Worm (Caenorhabditis elegans): ENCODE results near the gene F01D5.7.
A peak's percentile ranks its signal among the peaks of the same experiment; 100 is the strongest.

F01D5.7 gene

DNA sequence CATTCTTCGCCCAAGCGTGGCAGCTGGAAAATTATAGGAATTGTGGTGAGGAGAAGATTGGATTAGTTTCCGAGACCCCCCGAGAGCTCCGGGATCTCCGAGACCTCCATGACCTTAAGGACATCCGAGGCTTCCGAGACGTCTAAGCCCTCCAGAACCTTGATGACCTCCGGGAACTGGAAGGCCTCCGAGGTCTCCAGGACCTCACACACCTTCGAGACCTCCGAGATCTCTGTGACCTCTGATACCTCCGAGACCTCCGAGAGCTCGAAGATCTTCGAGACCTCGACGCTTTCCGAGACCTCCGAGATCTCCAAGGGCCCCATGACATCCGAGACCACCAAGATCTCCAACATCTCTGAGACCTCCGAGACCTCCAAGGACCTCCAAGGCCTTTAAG, 26.2 kb upstream of the F01D5.7 start:
- TF ChIP-seq chd-7 (tag; optimal IDR thresholded peaks at IDR 0.05) (no peak), ceh-40 (GFP tag; IDR thresholded peaks at IDR 0.05) (no peak), C06A6.2 (GFP tag; conservative IDR thresholded peaks at IDR 0.05) (no peak), F10E7.11 (tag; optimal IDR thresholded peaks at IDR 0.05) (no peak), nhr-179 (tag; optimal IDR thresholded peaks at IDR 0.05) (no peak), zfh-2 (GFP tag; conservative IDR thresholded peaks at IDR 0.05) (peak; percentile 72; the same call in 1 of the 2 replicates), snpc-3.4 (tag; optimal IDR thresholded peaks at IDR 0.05) (no peak), egrh-3 (GFP tag; IDR thresholded peaks at IDR 0.05) (peak; percentile 79), ztf-18 (tag; optimal IDR thresholded peaks at IDR 0.05) (no peak), lin-40 (tag; optimal IDR thresholded peaks at IDR 0.05) (no peak), ztf-25 (GFP tag; IDR thresholded peaks at IDR 0.05) (no peak)

DNA sequence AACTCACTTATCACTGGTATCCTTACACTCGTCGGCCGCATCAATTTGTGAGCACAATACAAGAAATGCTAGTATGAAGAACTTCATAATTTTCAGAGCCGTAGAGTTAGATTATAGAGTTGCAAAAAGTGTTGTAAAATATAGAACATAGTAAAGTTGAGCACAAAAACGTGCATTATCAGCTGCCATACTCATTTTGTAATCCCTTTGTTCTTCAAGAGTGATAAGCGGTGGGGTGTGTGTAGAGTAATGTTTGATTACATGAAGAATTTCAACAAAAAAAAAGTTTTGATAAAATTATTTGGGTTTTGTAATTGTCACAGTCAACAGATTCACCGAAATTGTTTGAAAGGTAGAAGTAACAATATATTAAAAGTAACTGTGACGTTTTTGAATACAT, 25.5 kb upstream of the F01D5.7 start, which contains the start of the genes Y39G8B.13 and Y39G8B.10:
TSS of gene Y39G8B.13 (minus strand) at position 125 of the 400 bp plus-strand sequence.
TSS of gene Y39G8B.10 (minus strand) at position 193 of the 400 bp plus-strand sequence.
- no peak for TF ChIP-seq nhr-179 (tag; optimal IDR thresholded peaks at IDR 0.05)
- no peak for TF ChIP-seq ztf-22 (GFP tag; optimal IDR thresholded peaks at IDR 0.05)
- no peak for TF ChIP-seq ztf-18 (tag; optimal IDR thresholded peaks at IDR 0.05)
- no peak for TF ChIP-seq attf-6 (GFP tag; IDR thresholded peaks at IDR 0.05)

DNA sequence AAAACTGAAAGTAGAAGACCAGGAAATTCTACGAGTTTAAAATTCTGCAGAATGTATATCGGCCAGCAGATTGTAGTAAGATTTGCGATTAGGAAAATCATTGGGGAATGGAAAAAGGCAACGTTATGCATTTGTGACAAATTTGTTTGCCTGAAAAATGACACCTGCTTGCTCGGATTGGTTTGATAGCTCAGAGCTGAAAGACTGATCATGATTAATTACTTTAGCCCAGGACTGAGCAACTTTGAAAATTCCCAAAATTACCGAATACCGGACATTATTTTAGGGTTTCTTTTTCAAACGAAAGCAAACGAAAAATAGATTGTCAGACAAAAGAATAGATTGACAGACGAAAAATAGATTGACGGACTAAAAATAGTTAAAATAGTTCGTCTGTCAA, 23.9 kb upstream of the F01D5.7 start, which contains the start of gene sre-47:
TSS of gene sre-47 (minus strand) at position 101 of the 400 bp plus-strand sequence.
- TF ChIP-seq mes-4 (tag; optimal IDR thresholded peaks at IDR 0.05) (no peak), madf-6 (GFP tag; IDR thresholded peaks at IDR 0.05) (no peak), rcor-1 (GFP tag; IDR thresholded peaks at IDR 0.05) (no peak), B0035.1 (tag; optimal IDR thresholded peaks at IDR 0.05) (no peak), nfyb-1 (GFP tag; IDR thresholded peaks at IDR 0.05) (no peak), attf-3 (GFP tag; conservative IDR thresholded peaks at IDR 0.05) (no peak)

DNA sequence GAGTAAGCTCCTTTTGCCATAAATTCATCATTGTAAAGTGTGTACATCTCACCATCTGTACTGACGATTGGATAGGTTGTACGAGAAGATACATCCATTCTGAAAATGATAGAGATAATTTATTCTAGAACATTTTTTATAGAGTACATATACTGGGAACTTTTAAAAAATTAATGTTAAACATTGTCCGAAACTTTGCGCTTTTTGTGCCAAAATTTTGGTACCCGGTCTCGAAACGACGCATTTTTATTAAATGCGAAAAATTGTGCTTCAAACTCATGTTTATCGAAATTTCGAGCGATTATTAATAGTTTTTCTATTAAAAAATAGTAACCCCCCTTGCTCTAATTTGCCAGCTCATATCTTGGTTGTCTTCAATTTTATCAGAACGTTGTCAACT, 16.7 kb upstream of the F01D5.7 start, which contains the start of gene Y39G8B.5:
TSS of gene Y39G8B.5 (minus strand) at position 101 of the 400 bp plus-strand sequence.
- no peak for TF ChIP-seq madf-10 (tag; optimal IDR thresholded peaks at IDR 0.05)
- no peak for TF ChIP-seq mxl-1 (tag; optimal IDR thresholded peaks at IDR 0.05)
- TF ChIP-seq unc-62 (GFP tag; optimal IDR thresholded peaks at IDR 0.05), result no peak
- no peak for TF ChIP-seq hlh-12 (tag; optimal IDR thresholded peaks at IDR 0.05)
- TF ChIP-seq F49E8.2 (tag; optimal IDR thresholded peaks at IDR 0.05; ENCODE audit: insufficient read depth), result no peak
- TF ChIP-seq sdz-38 (tag; optimal IDR thresholded peaks at IDR 0.05), result no peak
- no peak for TF ChIP-seq ceh-40 (GFP tag; IDR thresholded peaks at IDR 0.05)
- no peak for TF ChIP-seq D2030.7 (GFP tag; IDR thresholded peaks at IDR 0.05)
- TF ChIP-seq hsf-1 (GFP tag; IDR thresholded peaks at IDR 0.05), result no peak

DNA sequence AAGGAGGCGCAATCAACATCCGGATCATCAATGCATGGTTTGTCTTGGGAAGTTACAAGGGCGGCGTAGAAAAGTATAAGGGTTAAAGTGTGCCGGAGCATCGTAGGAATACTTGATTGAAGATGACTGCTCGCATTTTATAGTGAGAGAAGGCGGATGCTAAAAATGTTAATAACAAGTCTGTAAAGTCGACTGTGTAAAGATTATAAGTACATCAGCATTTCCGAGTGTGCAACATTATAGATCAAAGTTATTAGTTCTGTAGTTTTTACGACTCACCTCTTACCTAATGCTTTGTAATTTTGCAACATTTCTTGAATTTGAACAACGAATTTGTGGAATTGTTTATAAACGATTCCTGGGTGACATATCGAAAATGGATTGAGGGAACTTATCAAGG, 13.5 kb upstream of the F01D5.7 start, which contains the start of gene Y39G8B.7:
TSS of gene Y39G8B.7 (minus strand) at position 101 of the 400 bp plus-strand sequence.
- TF ChIP-seq pha-4 (tag; optimal IDR thresholded peaks at IDR 0.05) (no peak), sptf-2 (GFP tag; optimal IDR thresholded peaks at IDR 0.05) (no peak), rpc-1 (optimal IDR thresholded peaks at IDR 0.05) (no peak), rpc-1 (tag; optimal IDR thresholded peaks at IDR 0.05) (no peak), hsf-1 (GFP tag; IDR thresholded peaks at IDR 0.05) (no peak), ama-1 (optimal IDR thresholded peaks at IDR 0.05) (no peak), ama-1 (GFP tag; optimal IDR thresholded peaks at IDR 0.05) (no peak), ztf-18 (tag; optimal IDR thresholded peaks at IDR 0.05) (no peak), hrde-1 (tag; optimal IDR thresholded peaks at IDR 0.05; ENCODE audit: borderline replicate concordance) (no peak), cebp-2 (GFP tag; IDR thresholded peaks at IDR 0.05) (no peak), attf-6 (GFP tag; IDR thresholded peaks at IDR 0.05) (no peak), snpc-4 (GFP tag; optimal IDR thresholded peaks at IDR 0.05) (no peak), snpc-4 (tag; optimal IDR thresholded peaks at IDR 0.05) (no peak)

Measured in whole organism, young adult.